Worm (Caenorhabditis elegans) whole organism, L2 larva: Measurements from ENCODE around the gene spe-49.

Experiments used
- C34F6.9 ChIP-seq: fragments of 150-350 bp; optimal IDR thresholded peaks from 2 replicates; lab custom pipeline; 2014; ENCODE audit warnings: missing biosample characterization, missing genetic modification characterization
- F13H6.1 ChIP-seq: sonication (generic microtip); optimal IDR thresholded peaks from 2 replicates; lab custom pipeline; 2016; ENCODE audit warnings: missing genetic modification characterization, missing compliant biosample characterization
- Y55F3AM.14 ChIP-seq: fragments of 200-800 bp; sonication (Bioruptor generic); optimal IDR thresholded peaks from 2 replicates; lab custom pipeline; 2018; ENCODE audit warnings: mild to moderate bottlenecking, missing genetic modification characterization, missing compliant biosample characterization
- ZK546.5 ChIP-seq: sonication (generic microtip); optimal IDR thresholded peaks from 2 replicates; lab custom pipeline; 2017; ENCODE audit warnings: missing biosample characterization, missing genetic modification characterization
- alr-1 ChIP-seq: fragments of 150-350 bp; optimal IDR thresholded peaks from 2 replicates; lab custom pipeline; 2014; ENCODE audit warnings: missing biosample characterization, missing genetic modification characterization
- ama-1 ChIP-seq: fragments of 150-350 bp; optimal IDR thresholded peaks from 2 replicates; lab custom pipeline; 2018; ENCODE audit warnings: inconsistent platforms
- blmp-1 ChIP-seq: sonication (generic microtip); optimal IDR thresholded peaks from 2 replicates; lab custom pipeline; 2017; ENCODE audit warnings: missing genetic modification characterization, mild to moderate bottlenecking, missing compliant biosample characterization, antibody characterized with exemption, moderate library complexity; ENCODE audit not compliant: insufficient read depth
- ceh-16 ChIP-seq: fragments of 150-350 bp; optimal IDR thresholded peaks from 2 replicates; lab custom pipeline; 2014; ENCODE audit warnings: missing biosample characterization, missing genetic modification characterization
- ceh-82 ChIP-seq: fragments of 150-350 bp; optimal IDR thresholded peaks from 2 replicates; lab custom pipeline; 2014; ENCODE audit warnings: missing biosample characterization, missing genetic modification characterization
- crh-2 ChIP-seq: sonication (generic microtip); optimal IDR thresholded peaks from 2 replicates; lab custom pipeline; 2017; ENCODE audit warnings: missing biosample characterization, missing genetic modification characterization
- dmd-4 ChIP-seq: sonication (generic microtip); optimal IDR thresholded peaks from 2 replicates; lab custom pipeline; 2017; ENCODE audit warnings: missing biosample characterization, missing genetic modification characterization
- egl-27 ChIP-seq: sonication (generic microtip); optimal IDR thresholded peaks from 3 replicates; lab custom pipeline; 2017; ENCODE audit warnings: missing biosample characterization, missing genetic modification reagents, missing genetic modification characterization
- elt-1 ChIP-seq: fragments of 150-350 bp; optimal IDR thresholded peaks from 2 replicates; lab custom pipeline; 2014; ENCODE audit warnings: missing biosample characterization, missing genetic modification characterization
- elt-3 ChIP-seq: sonication (generic microtip); optimal IDR thresholded peaks from 2 replicates; lab custom pipeline; 2017; ENCODE audit warnings: missing biosample characterization, missing genetic modification characterization
- fos-1 ChIP-seq: fragments of 150-350 bp; optimal IDR thresholded peaks from 2 replicates; lab custom pipeline; 2014; ENCODE audit warnings: missing biosample characterization, missing genetic modification characterization
- gmeb-1 ChIP-seq: fragments of 150-350 bp; optimal IDR thresholded peaks from 2 replicates; lab custom pipeline; 2014; ENCODE audit warnings: missing biosample characterization, missing genetic modification characterization
- lin-11 ChIP-seq: fragments of 150-350 bp; sonication (generic microtip); optimal IDR thresholded peaks from 2 replicates; lab custom pipeline; 2014; ENCODE audit warnings: missing biosample characterization, missing genetic modification characterization, inconsistent platforms, mixed read lengths
- lsy-2 ChIP-seq, 2 experiments: fragments of 150-350 bp in 1 of 2; sonication (generic microtip) in 1 of 2; optimal IDR thresholded peaks; 2 replicates each; lab custom pipeline; 2014 to 2017; ENCODE audit warnings: missing biosample characterization in 2 of 2, missing genetic modification characterization in 2 of 2
- mab-5 ChIP-seq: fragments of 150-350 bp; optimal IDR thresholded peaks from 2 replicates; lab custom pipeline; 2014; ENCODE audit warnings: missing biosample characterization, missing genetic modification characterization
- mbf-1 ChIP-seq: sonication (generic microtip); optimal IDR thresholded peaks from 2 replicates; lab custom pipeline; 2017; ENCODE audit warnings: missing biosample characterization, missing genetic modification characterization
- mdl-1 ChIP-seq, 2 experiments: fragments of 150-350 bp in 1 of 2; sonication (generic microtip) in 1 of 2; optimal IDR thresholded peaks; 2 replicates each; lab custom pipeline; 2017; ENCODE audit warnings: missing biosample characterization in 2 of 2, missing genetic modification characterization in 2 of 2
- nhr-10 ChIP-seq: sonication (generic microtip); optimal IDR thresholded peaks from 2 replicates; lab custom pipeline; 2017; ENCODE audit warnings: missing biosample characterization, missing genetic modification characterization
- nhr-11 ChIP-seq: fragments of 150-350 bp; optimal IDR thresholded peaks from 2 replicates; lab custom pipeline; 2014; ENCODE audit warnings: missing biosample characterization, missing genetic modification characterization
- nhr-12 ChIP-seq: fragments of 150-350 bp; optimal IDR thresholded peaks from 2 replicates; lab custom pipeline; 2014; ENCODE audit warnings: missing biosample characterization, missing genetic modification characterization
- nhr-129 ChIP-seq: fragments of 150-350 bp; optimal IDR thresholded peaks from 2 replicates; lab custom pipeline; 2014; ENCODE audit warnings: missing biosample characterization, missing genetic modification characterization
- nhr-21 ChIP-seq: fragments of 150-350 bp; optimal IDR thresholded peaks from 2 replicates; lab custom pipeline; 2014; ENCODE audit warnings: missing biosample characterization, missing genetic modification characterization
- nhr-23 ChIP-seq: fragments of 150-350 bp; optimal IDR thresholded peaks from 2 replicates; lab custom pipeline; 2014; ENCODE audit warnings: missing biosample characterization, missing genetic modification reagents, missing genetic modification characterization
- nhr-237 ChIP-seq: fragments of 150-350 bp; optimal IDR thresholded peaks from 2 replicates; lab custom pipeline; 2014; ENCODE audit warnings: missing biosample characterization, missing genetic modification characterization
- nhr-25 ChIP-seq: fragments of 150-350 bp; sonication (generic microtip); optimal IDR thresholded peaks from 3 replicates; lab custom pipeline; 2014; ENCODE audit warnings: missing biosample characterization, missing genetic modification characterization
- nhr-6 ChIP-seq: fragments of 150-350 bp; optimal IDR thresholded peaks from 2 replicates; lab custom pipeline; 2014; ENCODE audit warnings: missing biosample characterization, missing genetic modification characterization
- nhr-77 ChIP-seq: fragments of 150-350 bp; optimal IDR thresholded peaks from 2 replicates; lab custom pipeline; 2014; ENCODE audit warnings: missing biosample characterization, missing genetic modification characterization
- peb-1 ChIP-seq: fragments of 150-350 bp; optimal IDR thresholded peaks from 2 replicates; lab custom pipeline; 2014; ENCODE audit warnings: missing biosample characterization, missing genetic modification characterization
- sem-4 ChIP-seq: fragments of 150-350 bp; optimal IDR thresholded peaks from 2 replicates; lab custom pipeline; 2014; ENCODE audit warnings: missing biosample characterization, missing genetic modification reagents, missing genetic modification characterization
- skn-1 ChIP-seq: sonication (generic microtip); optimal IDR thresholded peaks from 2 replicates; lab custom pipeline; 2017; ENCODE audit warnings: missing biosample characterization, missing genetic modification characterization
- sma-3 ChIP-seq: sonication (generic microtip); optimal IDR thresholded peaks from 2 replicates; lab custom pipeline; 2016; ENCODE audit warnings: missing genetic modification reagents, missing genetic modification characterization, missing compliant biosample characterization
- sma-9 ChIP-seq, 2 experiments: fragments of 150-350 bp in 1 of 2; sonication (generic microtip) in 1 of 2; optimal IDR thresholded peaks; 2 replicates each; lab custom pipeline; 2014 to 2016; ENCODE audit warnings: missing genetic modification characterization in 2 of 2, mild to moderate bottlenecking in 1 of 2, missing biosample characterization in 1 of 2, missing compliant biosample characterization in 1 of 2, missing genetic modification reagents in 1 of 2, moderate library complexity in 1 of 2
- snpc-4 ChIP-seq: fragments of 150-350 bp; optimal IDR thresholded peaks from 2 replicates; lab custom pipeline; 2014; ENCODE audit warnings: missing biosample characterization, missing genetic modification characterization
- unc-55 ChIP-seq: fragments of 150-350 bp; sonication (generic microtip); optimal IDR thresholded peaks from 3 replicates; lab custom pipeline; 2014; ENCODE audit warnings: missing biosample characterization, missing genetic modification reagents, missing genetic modification characterization
- unc-62 ChIP-seq: fragments of 150-350 bp; optimal IDR thresholded peaks from 2 replicates; lab custom pipeline; 2014; ENCODE audit warnings: missing biosample characterization, missing genetic modification reagents, missing genetic modification characterization
- zag-1 ChIP-seq: fragments of 150-350 bp; optimal IDR thresholded peaks from 2 replicates; lab custom pipeline; 2014; ENCODE audit warnings: missing biosample characterization, missing genetic modification characterization
- ztf-1 ChIP-seq: fragments of 200-800 bp; sonication (Bioruptor generic); conservative IDR thresholded peaks from 2 replicates; pipeline ENCODE4 v1.3.6; 2022; ENCODE audit warnings: missing genetic modification characterization, missing compliant biosample characterization
- ztf-11 ChIP-seq: sonication (generic microtip); optimal IDR thresholded peaks from 2 replicates; lab custom pipeline; 2017; ENCODE audit warnings: missing biosample characterization, missing genetic modification characterization
- ztf-4 ChIP-seq: fragments of 150-350 bp; optimal IDR thresholded peaks from 2 replicates; lab custom pipeline; 2014; ENCODE audit warnings: missing biosample characterization, missing genetic modification characterization

spe-49 gene

ce11 chrV:6240735-6241134 is 40.4 kb upstream of the spe-49 start (continued):
- TF ChIP-seq unc-62 (GFP tag; lab: Kevin White, UChicago) (no peak), elt-1 (tag; lab: Kevin White, UChicago) (no peak), nhr-11 (tag; lab: Kevin White, UChicago) (no peak), ztf-4 (tag; lab: Kevin White, UChicago) (no peak), sem-4 (tag; lab: Kevin White, UChicago) (peak; percentile 9), blmp-1 (tag; lab: Kevin White, UChicago) (peak; percentile 10), gmeb-1 (no peak), ceh-16 (tag; lab: Kevin White, UChicago) (no peak)

ce11 chrV:6243260-6243659 is 37.9 kb upstream of the spe-49 start:
- TF ChIP-seq nhr-77 (no peak), fos-1 (peak; percentile 64), nhr-237 (no peak), ztf-11 (tag; lab: Kevin White, UChicago) (no peak), nhr-11 (tag; lab: Kevin White, UChicago) (no peak), nhr-129 (tag; lab: Kevin White, UChicago) (no peak), C34F6.9 (tag; lab: Kevin White, UChicago) (no peak), egl-27 (tag; lab: Kevin White, UChicago) (peak; percentile 1), unc-62 (GFP tag; lab: Kevin White, UChicago) (no peak), nhr-21 (tag; lab: Kevin White, UChicago) (peak; percentile 39), Y55F3AM.14 (no peak), ceh-82 (tag; lab: Kevin White, UChicago) (no peak), nhr-10 (no peak), peb-1 (tag; lab: Kevin White, UChicago) (no peak), mab-5 (tag; lab: Kevin White, UChicago) (no peak), crh-2 (tag; lab: Kevin White, UChicago) (peak; percentile 24), lin-11 (no peak), sma-3 (no peak), ceh-16 (tag; lab: Kevin White, UChicago) (no peak), gmeb-1 (peak; percentile 13), blmp-1 (tag; lab: Kevin White, UChicago) (peak; percentile 54), sma-9 (GFP tag; optimal IDR thresholded peaks at IDR 0.05; lab: Kevin White, UChicago) (peak; percentile 93), sma-9 (tag; optimal IDR thresholded peaks at IDR 0.05; lab: Kevin White, UChicago) (no peak), ama-1 (no peak)

- TF ChIP-seq nhr-25 (tag; lab: Kevin White, UChicago) (no peak), egl-27 (tag; lab: Kevin White, UChicago) (no peak), skn-1 (tag; lab: Kevin White, UChicago) (no peak), nhr-6 (tag; lab: Kevin White, UChicago) (no peak), unc-55 (GFP tag; lab: Kevin White, UChicago) (no peak), mab-5 (tag; lab: Kevin White, UChicago) (no peak), crh-2 (tag; lab: Kevin White, UChicago) (no peak), mdl-1 (tag; optimal IDR thresholded peaks at IDR 0.05; lab: Kevin White, UChicago) (no peak), fos-1 (no peak), zag-1 (tag; lab: Kevin White, UChicago) (no peak), mbf-1 (no peak), F13H6.1 (no peak), elt-3 (no peak), gmeb-1 (no peak), nhr-12 (no peak), elt-1 (tag; lab: Kevin White, UChicago) (no peak), sem-4 (tag; lab: Kevin White, UChicago) (no peak), Y55F3AM.14 (no peak), nhr-23 (tag; lab: Kevin White, UChicago) (no peak), nhr-10 (no peak), sma-9 (GFP tag; optimal IDR thresholded peaks at IDR 0.05; lab: Kevin White, UChicago) (no peak), sma-9 (tag; optimal IDR thresholded peaks at IDR 0.05; lab: Kevin White, UChicago) (no peak), ceh-82 (tag; lab: Kevin White, UChicago) (no peak), lin-11 (peak; percentile 70), nhr-129 (tag; lab: Kevin White, UChicago) (peak; percentile 23), dmd-4 (tag; lab: Kevin White, UChicago) (no peak), nhr-21 (tag; lab: Kevin White, UChicago) (peak; percentile 53), sma-3 (no peak), ceh-16 (tag; lab: Kevin White, UChicago) (no peak), snpc-4 (tag; lab: Kevin White, UChicago) (no peak), nhr-237 (no peak), blmp-1 (tag; lab: Kevin White, UChicago) (no peak), alr-1 (tag; lab: Kevin White, UChicago) (peak; percentile 43), ztf-11 (tag; lab: Kevin White, UChicago) (no peak), peb-1 (tag; lab: Kevin White, UChicago) (no peak), unc-62 (GFP tag; lab: Kevin White, UChicago) (no peak), ztf-1 (GFP tag; lab: Robert Waterston, UW) (no peak), ZK546.5 (tag; lab: Kevin White, UChicago) (no peak), C34F6.9 (tag; lab: Kevin White, UChicago) (peak; percentile 36), lsy-2 (tag; optimal IDR thresholded peaks at IDR 0.05; lab: Kevin White, UChicago) (peak in 1 of 2 experiments; percentile 19)
Measured at ce11 chrV:6244631-6245030, 36.5 kb upstream of the spe-49 start.
